Worm (Caenorhabditis elegans) whole organism, L3 larva: ENCODE results near the gene skat-1.
A peak's percentile ranks its signal among the peaks of the same experiment; 100 is the strongest.
"Not testable (repeated sequence)": the region's sequence is repeated elsewhere in the genome, so short reads cannot be mapped to it uniquely, and the experiment has no call there.

Experiments
- R02D3.7 ChIP-seq: fragments of 150-350 bp; optimal IDR thresholded peaks from 2 replicates; lab custom pipeline; 2014; ENCODE audit warnings: missing biosample characterization, missing genetic modification characterization
- ZK546.5 ChIP-seq: sonication (generic microtip); optimal IDR thresholded peaks from 2 replicates; lab custom pipeline; 2017; ENCODE audit warnings: missing biosample characterization, missing genetic modification characterization
- ama-1 ChIP-seq: fragments of 150-350 bp; optimal IDR thresholded peaks from 2 replicates; lab custom pipeline; 2018
- ceh-16 ChIP-seq: sonication (generic microtip); optimal IDR thresholded peaks from 2 replicates; lab custom pipeline; 2017; ENCODE audit warnings: missing biosample characterization, missing genetic modification characterization
- ceh-28 ChIP-seq: fragments of 150-350 bp; optimal IDR thresholded peaks from 2 replicates; lab custom pipeline; 2014; ENCODE audit warnings: missing biosample characterization, missing genetic modification reagents, missing genetic modification characterization
- ceh-82 ChIP-seq: fragments of 150-350 bp; optimal IDR thresholded peaks from 2 replicates; lab custom pipeline; 2014; ENCODE audit warnings: missing biosample characterization, missing genetic modification characterization
- ceh-9 ChIP-seq: sonication (generic microtip); optimal IDR thresholded peaks from 2 replicates; lab custom pipeline; 2018; ENCODE audit warnings: missing biosample characterization, missing genetic modification characterization
- egl-27 ChIP-seq: sonication (generic microtip); optimal IDR thresholded peaks from 4 replicates; lab custom pipeline; 2017; ENCODE audit warnings: missing biosample characterization, missing genetic modification reagents, missing genetic modification characterization
- egl-5 ChIP-seq: fragments of 150-350 bp; optimal IDR thresholded peaks from 2 replicates; lab custom pipeline; 2017; ENCODE audit warnings: missing biosample characterization, missing genetic modification reagents, missing genetic modification characterization, inconsistent platforms
- elt-1 ChIP-seq: fragments of 150-350 bp; optimal IDR thresholded peaks from 2 replicates; lab custom pipeline; 2014; ENCODE audit warnings: missing biosample characterization, missing genetic modification characterization
- elt-2 ChIP-seq: sonication (generic microtip); optimal IDR thresholded peaks from 2 replicates; lab custom pipeline; 2016; ENCODE audit warnings: missing genetic modification reagents, mild to moderate bottlenecking, missing genetic modification characterization, missing compliant biosample characterization
- elt-3 ChIP-seq, 3 experiments: fragments of 150-350 bp in 1 of 3; sonication (generic microtip) in 2 of 3; optimal IDR thresholded peaks; 2 replicates in 2 of 3; 4 replicates in 1 of 3; lab custom pipeline; 2014 to 2017; ENCODE audit warnings: missing biosample characterization in 3 of 3, missing genetic modification characterization in 3 of 3
- eor-1 ChIP-seq, 2 experiments: fragments of 150-350 bp; optimal IDR thresholded peaks; 2 replicates each; lab custom pipeline; 2014 to 2018; ENCODE audit warnings: missing biosample characterization in 2 of 2, missing genetic modification characterization in 2 of 2
- fkh-2 ChIP-seq: fragments of 150-350 bp; optimal IDR thresholded peaks from 2 replicates; lab custom pipeline; 2014; ENCODE audit warnings: missing biosample characterization, missing genetic modification reagents, missing genetic modification characterization
- fos-1 ChIP-seq: fragments of 150-350 bp; optimal IDR thresholded peaks from 2 replicates; lab custom pipeline; 2014; ENCODE audit warnings: missing biosample characterization, missing genetic modification characterization
- hmg-11 ChIP-seq: sonication (generic microtip); optimal IDR thresholded peaks from 2 replicates; lab custom pipeline; 2016; ENCODE audit warnings: missing genetic modification characterization, missing compliant biosample characterization
- lin-15B ChIP-seq: fragments of 150-350 bp; optimal IDR thresholded peaks from 2 replicates; lab custom pipeline; 2014; ENCODE audit warnings: missing biosample characterization, missing genetic modification characterization
- lin-39 ChIP-seq: fragments of 150-350 bp; optimal IDR thresholded peaks from 2 replicates; lab custom pipeline; 2018; ENCODE audit warnings: missing biosample characterization, missing genetic modification reagents, missing genetic modification characterization
- mdl-1 ChIP-seq: fragments of 150-350 bp; optimal IDR thresholded peaks from 2 replicates; lab custom pipeline; 2014; ENCODE audit warnings: missing biosample characterization, missing genetic modification characterization
- mml-1 ChIP-seq: fragments of 150-350 bp; sonication (generic microtip); optimal IDR thresholded peaks from 3 replicates; lab custom pipeline; 2014; ENCODE audit warnings: missing biosample characterization, missing genetic modification characterization
- nfya-1 ChIP-seq: sonication (generic microtip); optimal IDR thresholded peaks from 2 replicates; lab custom pipeline; 2017; ENCODE audit warnings: missing genetic modification characterization, mild to moderate bottlenecking, missing compliant biosample characterization, antibody characterized with exemption, moderate library complexity; ENCODE audit not compliant: insufficient read depth
- nhr-25 ChIP-seq: sonication (generic microtip); optimal IDR thresholded peaks from 2 replicates; lab custom pipeline; 2017; ENCODE audit warnings: missing biosample characterization, missing genetic modification characterization
- nhr-43 ChIP-seq: sonication (generic microtip); optimal IDR thresholded peaks from 2 replicates; lab custom pipeline; 2016; ENCODE audit warnings: mild to moderate bottlenecking, missing genetic modification characterization, missing compliant biosample characterization; ENCODE audit not compliant: poor library complexity, severe bottlenecking
- nhr-67 ChIP-seq: fragments of 150-350 bp; optimal IDR thresholded peaks from 2 replicates; lab custom pipeline; 2014; ENCODE audit warnings: missing biosample characterization, missing genetic modification characterization
- nhr-76 ChIP-seq: fragments of 150-350 bp; sonication (generic microtip); optimal IDR thresholded peaks from 5 replicates; lab custom pipeline; 2014; ENCODE audit warnings: missing biosample characterization, missing genetic modification characterization
- pha-4 ChIP-seq: fragments of 150-350 bp; optimal IDR thresholded peaks from 2 replicates; lab custom pipeline; 2014; ENCODE audit warnings: missing biosample characterization, missing genetic modification reagents, missing genetic modification characterization
- pqm-1 ChIP-seq: fragments of 150-350 bp; optimal IDR thresholded peaks from 2 replicates; lab custom pipeline; 2017; ENCODE audit warnings: missing biosample characterization, missing genetic modification characterization, inconsistent platforms
- sea-2 ChIP-seq: fragments of 150-350 bp; sonication (generic microtip); optimal IDR thresholded peaks from 4 replicates; lab custom pipeline; 2014; ENCODE audit warnings: missing biosample characterization, missing genetic modification reagents, missing genetic modification characterization
- skn-1 ChIP-seq: fragments of 150-350 bp; optimal IDR thresholded peaks from 2 replicates; lab custom pipeline; 2014; ENCODE audit warnings: missing biosample characterization, missing genetic modification characterization
- zag-1 ChIP-seq: fragments of 150-350 bp; optimal IDR thresholded peaks from 2 replicates; lab custom pipeline; 2014; ENCODE audit warnings: missing biosample characterization, missing genetic modification characterization
- ztf-11 ChIP-seq: fragments of 150-350 bp; optimal IDR thresholded peaks from 2 replicates; lab custom pipeline; 2014; ENCODE audit warnings: missing biosample characterization, missing genetic modification characterization

The skat-1 gene

ce11 chrIII:9010047-9010446 is 13.5 kb upstream of the skat-1 start, which contains the start of gene F59B2.8:
Gene F59B2.8 (minus strand): TSS chrIII:9010197.
- TF ChIP-seq ceh-28 (tag; lab: Kevin White, UChicago): no peak
- TF ChIP-seq, all 47 proteins: peak for 0

- TF ChIP-seq lin-39 (tag; lab: Kevin White, UChicago) (peak; percentile 39), ceh-9 (tag; lab: Kevin White, UChicago) (no peak), nfya-1 (tag; lab: Kevin White, UChicago) (peak; percentile 12), nhr-25 (no peak), mml-1 (no peak), eor-1 (tag; optimal IDR thresholded peaks at IDR 0.05; lab: Kevin White, UChicago) (no peak), pha-4 (tag; lab: Kevin White, UChicago) (peak; percentile 70), egl-5 (tag; lab: Kevin White, UChicago) (peak; percentile 27), elt-1 (no peak), elt-2 (tag; lab: Kevin White, UChicago) (peak; percentile 61), pqm-1 (tag; lab: Kevin White, UChicago) (peak; percentile 53), elt-3 (tag; optimal IDR thresholded peaks at IDR 0.05; lab: Kevin White, UChicago) (no peak)
These were observed 10.6 kb upstream of the skat-1 start for ce11 chrIII:9007183-9007582.

- not testable (repeated sequence) for TF ChIP-seq pqm-1 (tag; lab: Kevin White, UChicago); nhr-25; elt-2 (tag; lab: Kevin White, UChicago)
These were observed 9.4 kb upstream of the skat-1 start, which contains the start of gene rab-6.1 for ce11 chrIII:9005905-9006372. Gene rab-6.1 (minus strand): TSS chrIII:9005955.

- TF ChIP-seq lin-15B (tag; lab: Kevin White, UChicago) (no peak), ama-1 (lab: Kevin White, UChicago) (no peak), ceh-28 (tag; lab: Kevin White, UChicago) (no peak), nhr-43 (no peak), ceh-16 (tag; lab: Kevin White, UChicago) (no peak), R02D3.7 (tag; lab: Kevin White, UChicago) (no peak)
These were observed 8.1 kb upstream of the skat-1 start for ce11 chrIII:9004658-9005057.

ce11 chrIII:9002545-9002944 is 6.0 kb upstream of the skat-1 start, which contains the start of the genes F59B2.15 and zif-1:
Gene F59B2.15 (minus strand): TSS chrIII:9002645.
Gene zif-1 (plus strand): TSS chrIII:9002779.
- no peak for TF ChIP-seq ceh-9 (tag; lab: Kevin White, UChicago)
- no peak for TF ChIP-seq fos-1 (tag; lab: Kevin White, UChicago)
- TF ChIP-seq ceh-82: no peak
- TF ChIP-seq egl-5 (tag; lab: Kevin White, UChicago): no peak
- TF ChIP-seq ZK546.5 (tag; lab: Kevin White, UChicago): no peak
- no peak for TF ChIP-seq ztf-11 (tag; lab: Kevin White, UChicago)
- no peak for TF ChIP-seq mdl-1 (tag; lab: Kevin White, UChicago)
- no peak for TF ChIP-seq nhr-67
- no peak for TF ChIP-seq pqm-1 (tag; lab: Kevin White, UChicago)
- no peak for TF ChIP-seq fkh-2 (tag; lab: Kevin White, UChicago)
- no peak for TF ChIP-seq egl-27 (tag; lab: Kevin White, UChicago)
- no peak for TF ChIP-seq lin-15B (tag; lab: Kevin White, UChicago)

- TF ChIP-seq skn-1 (tag; lab: Kevin White, UChicago) (no peak), hmg-11 (tag; lab: Kevin White, UChicago) (no peak), sea-2 (GFP tag; lab: Kevin White, UChicago) (no peak), nhr-76 (tag; lab: Kevin White, UChicago) (no peak), zag-1 (tag; lab: Kevin White, UChicago) (no peak), ceh-28 (tag; lab: Kevin White, UChicago) (no peak)
These were observed 5.3 kb upstream of the skat-1 start, which contains the start of gene rpn-6.2 for ce11 chrIII:9001899-9002298. Gene rpn-6.2 (minus strand): TSS chrIII:9001999.
